Fruit fly (Drosophila melanogaster) whole organism, embryonic: ENCODE data around the gene Usp30.

Experiments used
- ATbp ChIP-seq: fragments of 200-800 bp; sonication (Bioruptor generic); optimal IDR thresholded peaks from 2 replicates; lab custom pipeline; 2017; ENCODE audit warnings: missing biosample characterization, mild to moderate bottlenecking, missing genetic modification characterization, missing genetic modification reagents
- Awh ChIP-seq: fragments of 200-800 bp; sonication (Bioruptor generic); IDR thresholded peaks from 2 replicates; pipeline ENCODE4, ENCODE4 v1.3.6; 2022; ENCODE audit warnings: missing biosample characterization, missing genetic modification characterization
- Bteb2 ChIP-seq: fragments of 200-800 bp; sonication (Bioruptor generic); optimal IDR thresholded peaks from 2 replicates; lab custom pipeline; 2016; ENCODE audit warnings: missing biosample characterization, missing genetic modification characterization
- CG10543 ChIP-seq: fragments of 200-800 bp; sonication (Bioruptor generic); optimal IDR thresholded peaks from 3 replicates; lab custom pipeline; 2017; ENCODE audit warnings: missing biosample characterization, mild to moderate bottlenecking, missing genetic modification characterization, moderate library complexity
- CG10979 ChIP-seq: fragments of 200-800 bp; sonication (Bioruptor generic); optimal IDR thresholded peaks from 2 replicates; lab custom pipeline; 2018; ENCODE audit warnings: missing biosample characterization, mild to moderate bottlenecking, missing genetic modification characterization, moderate library complexity
- CG12391 ChIP-seq: fragments of 200-800 bp; sonication (Bioruptor generic); optimal IDR thresholded peaks from 3 replicates; lab custom pipeline; 2018; ENCODE audit warnings: missing biosample characterization, mild to moderate bottlenecking, missing genetic modification characterization, moderate library complexity
- CG17359 ChIP-seq: fragments of 200-800 bp; sonication (Bioruptor generic); optimal IDR thresholded peaks from 3 replicates; lab custom pipeline; 2018; ENCODE audit warnings: missing biosample characterization, mild to moderate bottlenecking, missing genetic modification characterization, moderate library complexity
- CG17385 ChIP-seq: fragments of 200-800 bp; sonication (Bioruptor generic); optimal IDR thresholded peaks from 3 replicates; lab custom pipeline; 2018; ENCODE audit warnings: missing biosample characterization, mild to moderate bottlenecking, missing genetic modification characterization
- CG17912 ChIP-seq: fragments of 200-800 bp; sonication (Bioruptor generic); optimal IDR thresholded peaks from 2 replicates; lab custom pipeline; 2018; ENCODE audit warnings: missing biosample characterization, mild to moderate bottlenecking, missing genetic modification characterization
- CG2202 ChIP-seq: fragments of 200-800 bp; sonication (Bioruptor generic); optimal IDR thresholded peaks from 2 replicates; lab custom pipeline; 2018; ENCODE audit warnings: missing biosample characterization, mild to moderate bottlenecking, missing genetic modification characterization
- CG2875 ChIP-seq: fragments of 200-800 bp; sonication (Bioruptor generic); optimal IDR thresholded peaks from 2 replicates; lab custom pipeline; 2017; ENCODE audit warnings: missing biosample characterization, mild to moderate bottlenecking, missing genetic modification characterization, missing genetic modification reagents
- CG34376 ChIP-seq: fragments of 200-800 bp; sonication (Bioruptor generic); optimal IDR thresholded peaks from 2 replicates; lab custom pipeline; 2018; ENCODE audit warnings: missing biosample characterization, mild to moderate bottlenecking, missing genetic modification characterization
- CG4282 ChIP-seq: fragments of 200-800 bp; sonication (Bioruptor generic); optimal IDR thresholded peaks from 2 replicates; lab custom pipeline; 2016; ENCODE audit warnings: missing biosample characterization, missing genetic modification characterization
- CG4424 ChIP-seq: fragments of 200-800 bp; sonication (Bioruptor generic); optimal IDR thresholded peaks from 3 replicates; lab custom pipeline; 2016; ENCODE audit warnings: missing biosample characterization, missing genetic modification characterization
- CG4854 ChIP-seq: fragments of 200-800 bp; sonication (Bioruptor generic); optimal IDR thresholded peaks from 2 replicates; lab custom pipeline; 2016; ENCODE audit warnings: missing biosample characterization, missing genetic modification characterization, inconsistent platforms
- CG5953 ChIP-seq: fragments of 200-800 bp; sonication (Bioruptor generic); IDR thresholded peaks from 2 replicates; pipeline ENCODE4 v1.3.6; 2022; ENCODE audit warnings: missing biosample characterization, missing genetic modification characterization
- CG8281 ChIP-seq: fragments of 200-800 bp; sonication (Bioruptor generic); optimal IDR thresholded peaks from 2 replicates; lab custom pipeline; 2018; ENCODE audit warnings: missing biosample characterization, mild to moderate bottlenecking, missing genetic modification characterization, moderate library complexity
- CG8924 ChIP-seq: fragments of 200-800 bp; optimal IDR thresholded peaks from 3 replicates; lab custom pipeline; 2019; ENCODE audit warnings: missing biosample characterization, mild to moderate bottlenecking, missing genetic modification characterization, moderate library complexity
- CG9817 ChIP-seq: fragments of 200-800 bp; sonication (Bioruptor generic); optimal IDR thresholded peaks from 2 replicates; lab custom pipeline; 2018; ENCODE audit warnings: missing biosample characterization, mild to moderate bottlenecking, missing genetic modification characterization, moderate library complexity
- D ChIP-seq, 2 experiments: fragments of 200-800 bp in 1 of 2; fragments of >200 bp in 1 of 2; sonication (Bioruptor generic) in 1 of 2; optimal IDR thresholded peaks; 2 replicates in 1 of 2; 3 replicates in 1 of 2; lab custom pipeline; 2017; ENCODE audit warnings: mild to moderate bottlenecking in 1 of 2, missing biosample characterization in 1 of 2, missing genetic modification characterization in 1 of 2, missing genetic modification reagents in 1 of 2
- Deaf1 ChIP-seq: fragments of 200-800 bp; optimal IDR thresholded peaks from 3 replicates; lab custom pipeline; 2019; ENCODE audit warnings: missing biosample characterization, mild to moderate bottlenecking, missing genetic modification characterization, moderate library complexity
- Dfd ChIP-seq, 2 experiments: fragments of >200 bp; optimal IDR thresholded peaks; 2 replicates each; lab custom pipeline; 2017; ENCODE audit warnings: missing biosample characterization in 2 of 2, missing genetic modification characterization in 2 of 2
- Dll ChIP-seq: fragments of 200-800 bp; sonication (Bioruptor generic); IDR thresholded peaks from 4 replicates; pipeline ENCODE4 v1.3.6; 2022; ENCODE audit warnings: missing biosample characterization, missing genetic modification characterization; ENCODE audit not compliant: partially characterized antibody
- Ets97D ChIP-seq: fragments of 200-800 bp; sonication (Bioruptor generic); optimal IDR thresholded peaks from 3 replicates; lab custom pipeline; 2016; ENCODE audit warnings: missing biosample characterization, missing genetic modification characterization
- Fer3 ChIP-seq: fragments of 200-800 bp; sonication (Bioruptor generic); optimal IDR thresholded peaks from 2 replicates; lab custom pipeline; 2018; ENCODE audit warnings: missing biosample characterization, mild to moderate bottlenecking, missing genetic modification characterization, moderate library complexity
- H15 ChIP-seq: fragments of 200-800 bp; sonication (Bioruptor generic); IDR thresholded peaks from 3 replicates; pipeline ENCODE4 v1.3.6; 2022; ENCODE audit warnings: missing biosample characterization, missing genetic modification characterization
- NC2β ChIP-seq: fragments of 200-800 bp; sonication (Bioruptor generic); optimal IDR thresholded peaks from 2 replicates; lab custom pipeline; 2016; ENCODE audit warnings: missing biosample characterization, missing genetic modification characterization
- Nf-YA ChIP-seq: fragments of 200-800 bp; sonication (Bioruptor generic); IDR thresholded peaks from 2 replicates; pipeline ENCODE4 v1.3.6; 2022; ENCODE audit warnings: missing biosample characterization, missing genetic modification characterization
- Oli ChIP-seq: fragments of 200-800 bp; sonication (Bioruptor generic); optimal IDR thresholded peaks from 2 replicates; lab custom pipeline; 2018; ENCODE audit warnings: missing biosample characterization, mild to moderate bottlenecking, missing genetic modification characterization, moderate library complexity
- Pdp1 ChIP-seq, 2 experiments: fragments of 200-800 bp; sonication (Bioruptor generic); optimal IDR thresholded peaks; 3 replicates each; lab custom pipeline; 2016; ENCODE audit warnings: missing biosample characterization in 2 of 2, missing genetic modification characterization in 2 of 2, mild to moderate bottlenecking in 1 of 2, moderate library complexity in 1 of 2
- Ptx1 ChIP-seq: fragments of 200-800 bp; sonication (Bioruptor generic); IDR thresholded peaks from 2 replicates; pipeline ENCODE4 v1.3.6; 2022; ENCODE audit warnings: missing biosample characterization, missing genetic modification characterization
- aop ChIP-seq: fragments of 200-800 bp; sonication (Bioruptor generic); IDR thresholded peaks from 2 replicates; pipeline ENCODE4 v1.3.6; 2022; ENCODE audit warnings: missing biosample characterization, missing genetic modification characterization
- ash1 ChIP-seq: fragments of 200-800 bp; sonication (Bioruptor generic); optimal IDR thresholded peaks from 2 replicates; lab custom pipeline; 2018; ENCODE audit warnings: missing biosample characterization, mild to moderate bottlenecking, missing genetic modification characterization
- chif ChIP-seq, 2 experiments: fragments of 200-800 bp; sonication (Bioruptor generic); optimal IDR thresholded peaks; 3 replicates each; lab custom pipeline; 2016; ENCODE audit warnings: missing biosample characterization in 2 of 2, missing genetic modification characterization in 2 of 2
- chm ChIP-seq: fragments of 200-800 bp; sonication (Bioruptor generic); IDR thresholded peaks from 2 replicates; pipeline ENCODE4 v1.3.6; 2022; ENCODE audit warnings: missing biosample characterization, missing genetic modification characterization
- ci ChIP-seq: fragments of 200-800 bp; sonication (Bioruptor generic); IDR thresholded peaks from 3 replicates; pipeline ENCODE4 v1.3.6; 2022; ENCODE audit warnings: missing biosample characterization, missing genetic modification characterization
- ewg ChIP-seq: fragments of 200-800 bp; sonication (Bioruptor generic); optimal IDR thresholded peaks from 3 replicates; lab custom pipeline; 2017; ENCODE audit warnings: mild to moderate bottlenecking, missing biosample characterization, missing genetic modification reagents, missing genetic modification characterization
- gem ChIP-seq: fragments of 200-800 bp; sonication (Bioruptor generic); optimal IDR thresholded peaks from 2 replicates; lab custom pipeline; 2019; ENCODE audit warnings: missing biosample characterization, mild to moderate bottlenecking, missing genetic modification characterization, moderate library complexity
- grn ChIP-seq: fragments of 200-800 bp; sonication (Bioruptor generic); optimal IDR thresholded peaks from 3 replicates; lab custom pipeline; 2017; ENCODE audit warnings: missing biosample characterization, missing genetic modification characterization
- hkb ChIP-seq, 2 experiments: fragments of 200-800 bp in 1 of 2; fragments of >200 bp in 1 of 2; sonication (Bioruptor generic) in 1 of 2; IDR thresholded peaks in 1 of 2; optimal IDR thresholded peaks in 1 of 2; 2 replicates each; pipeline versions ENCODE4 v1.3.6 to Lab custom; 2017 to 2022; ENCODE audit warnings: missing biosample characterization in 1 of 2, missing genetic modification characterization in 1 of 2
- pnt ChIP-seq: fragments of 200-800 bp; sonication (Bioruptor generic); optimal IDR thresholded peaks from 3 replicates; lab custom pipeline; 2016; ENCODE audit warnings: missing biosample characterization, missing genetic modification characterization
- pum ChIP-seq: fragments of 200-800 bp; sonication (Bioruptor generic); optimal IDR thresholded peaks from 2 replicates; lab custom pipeline; 2016; ENCODE audit warnings: missing biosample characterization, missing genetic modification characterization
- run ChIP-seq: fragments of 200-800 bp; sonication (Bioruptor generic); optimal IDR thresholded peaks from 3 replicates; lab custom pipeline; 2018; ENCODE audit warnings: missing biosample characterization, mild to moderate bottlenecking, missing genetic modification characterization
- sens ChIP-seq: fragments of 200-800 bp; sonication (Bioruptor generic); peaks from one replicate; lab custom pipeline; 2016; ENCODE audit warnings: missing biosample characterization, missing genetic modification characterization
- sisA ChIP-seq: fragments of 200-800 bp; sonication (Bioruptor generic); IDR thresholded peaks from 2 replicates; pipeline ENCODE4 v1.3.6; 2022; ENCODE audit warnings: missing biosample characterization, missing genetic modification characterization
- tin ChIP-seq: fragments of 200-800 bp; sonication (Bioruptor generic); optimal IDR thresholded peaks from 3 replicates; lab custom pipeline; 2016; ENCODE audit warnings: missing biosample characterization, missing genetic modification characterization
- ttk ChIP-seq: fragments of 200-800 bp; sonication (Bioruptor generic); IDR thresholded peaks from 2 replicates; pipeline ENCODE4 v2.1.2; 2022; ENCODE audit warnings: missing biosample characterization, missing genetic modification characterization
- twi ChIP-seq: fragments of 200-800 bp; optimal IDR thresholded peaks from 2 replicates; lab custom pipeline; 2019; ENCODE audit warnings: missing biosample characterization, mild to moderate bottlenecking, missing genetic modification characterization, moderate library complexity
- unc-4 ChIP-seq: fragments of 200-800 bp; sonication (Bioruptor generic); IDR thresholded peaks from 2 replicates; pipeline ENCODE4 v1.3.6; 2022; ENCODE audit warnings: missing biosample characterization, missing genetic modification characterization; ENCODE audit not compliant: partially characterized antibody
- wor ChIP-seq: fragments of 200-800 bp; sonication (Bioruptor generic); IDR thresholded peaks from 2 replicates; pipeline ENCODE4 v1.3.6; 2022; ENCODE audit warnings: missing biosample characterization, missing genetic modification characterization

The Usp30 gene

dm6 chrX:5888933-5889332 is 9.3 kb upstream of the Usp30 start (continued):
- TF ChIP-seq sisA (GFP tag; lab: Robert Waterston, UW): peak; percentile 26; the same call in 1 of the 2 replicates
- no peak for TF ChIP-seq CG17912 (GFP tag; lab: Kevin White, UChicago)
- peak in 1 of 2 experiments; percentile 13 for TF ChIP-seq chif (GFP tag; optimal IDR thresholded peaks at IDR 0.05; lab: Kevin White, UChicago)
- TF ChIP-seq CG9817 (tag; lab: Kevin White, UChicago): peak; percentile 2
- no peak for TF ChIP-seq Fer3 (tag; lab: Kevin White, UChicago)
- no peak for TF ChIP-seq hkb (optimal IDR thresholded peaks at IDR 0.05; lab: Kevin White, UChicago)
- 0 out of 2 replicates have a peak, but pooled peaks have one; percentile 34 for TF ChIP-seq hkb (GFP tag; IDR thresholded peaks at IDR 0.05; lab: Robert Waterston, UW)
- no peak for TF ChIP-seq CG2875 (GFP tag; lab: Kevin White, UChicago)
- TF ChIP-seq Dfd (GFP tag; optimal IDR thresholded peaks at IDR 0.05; lab: Kevin White, UChicago): no peak
- TF ChIP-seq pum (GFP tag; lab: Kevin White, UChicago): peak; percentile 52
- TF ChIP-seq NC2β (GFP tag; lab: Kevin White, UChicago): peak; percentile 56
- peak; percentile 52 for TF ChIP-seq ewg (GFP tag; lab: Kevin White, UChicago)
- TF ChIP-seq Bteb2 (GFP tag; lab: Kevin White, UChicago): no peak
- TF ChIP-seq H15: no peak
- TF ChIP-seq CG4282 (GFP tag; lab: Kevin White, UChicago): no peak
- peak; percentile 57 for TF ChIP-seq ATbp (GFP tag; lab: Kevin White, UChicago)
- no peak for TF ChIP-seq CG4854 (GFP tag; lab: Kevin White, UChicago)
- TF ChIP-seq gem (tag; lab: Kevin White, UChicago): peak; percentile 47
- peak; percentile 49 for TF ChIP-seq CG10979 (tag; lab: Kevin White, UChicago)
- TF ChIP-seq CG10543 (GFP tag; lab: Kevin White, UChicago): no peak
- TF ChIP-seq Ptx1 (GFP tag; lab: Robert Waterston, UW): 0 out of 2 replicates have a peak, but pooled peaks have one; percentile 15
- no peak for TF ChIP-seq ttk (GFP tag; lab: Robert Waterston, UW)
- TF ChIP-seq tin: peak; percentile 43
- TF ChIP-seq Deaf1 (tag; lab: Kevin White, UChicago): no peak
- peak; percentile 0 for TF ChIP-seq grn (GFP tag; lab: Kevin White, UChicago)
- peak; percentile 70; the same call in 1 of the 3 replicates for TF ChIP-seq ci
- no peak for TF ChIP-seq wor
- no peak for TF ChIP-seq aop (GFP tag; lab: Robert Waterston, UW)
- TF ChIP-seq CG8924 (tag; lab: Kevin White, UChicago): peak; percentile 36
- TF ChIP-seq Oli (tag; lab: Kevin White, UChicago): peak; percentile 24
- TF ChIP-seq Pdp1 (GFP tag; optimal IDR thresholded peaks at IDR 0.05; lab: Kevin White, UChicago): peak; percentile 0 to 19
- peak; percentile 12 for TF ChIP-seq run (tag; lab: Kevin White, UChicago)
- no peak for TF ChIP-seq unc-4
- TF ChIP-seq Dll (GFP tag; lab: Robert Waterston, UW): no peak
- no peak for TF ChIP-seq CG17385
- TF ChIP-seq ash1: no peak
- no peak for TF ChIP-seq CG5953
- TF ChIP-seq sens (GFP tag; lab: Kevin White, UChicago): peak; percentile 91
- peak; percentile 61; the same call in 1 of the 2 replicates for TF ChIP-seq chm
- peak; percentile 41 for TF ChIP-seq CG4424 (GFP tag; lab: Kevin White, UChicago)
- TF ChIP-seq pnt (GFP tag; lab: Kevin White, UChicago): peak; percentile 43
- no peak for TF ChIP-seq Ets97D (GFP tag; lab: Kevin White, UChicago)
- TF ChIP-seq twi (tag; lab: Kevin White, UChicago): no peak
- TF ChIP-seq D (optimal IDR thresholded peaks at IDR 0.05; lab: Kevin White, UChicago): no peak
- TF ChIP-seq D (GFP tag; optimal IDR thresholded peaks at IDR 0.05; lab: Kevin White, UChicago): peak; percentile 48
- TF ChIP-seq CG2202: no peak
- TF ChIP-seq CG8281 (tag; lab: Kevin White, UChicago): no peak
- no peak for TF ChIP-seq Nf-YA
- 0 out of 2 replicates have a peak, but pooled peaks have one; percentile 6 for TF ChIP-seq Awh
- TF ChIP-seq CG34376 (GFP tag; lab: Kevin White, UChicago): no peak
- peak; percentile 42 for TF ChIP-seq CG12391 (tag; lab: Kevin White, UChicago)
- peak; percentile 30 for TF ChIP-seq CG17359 (tag; lab: Kevin White, UChicago)
